Worm (Caenorhabditis elegans) whole organism, L2 larva: ENCODE data around the gene ttll-4.

Experiments
- nhr-11 ChIP-seq: fragments of 150-350 bp; optimal IDR thresholded peaks from 2 replicates; lab custom pipeline; 2014; ENCODE audit warnings: missing biosample characterization, missing genetic modification characterization
- zag-1 ChIP-seq: fragments of 150-350 bp; optimal IDR thresholded peaks from 2 replicates; lab custom pipeline; 2014; ENCODE audit warnings: missing biosample characterization, missing genetic modification characterization

DNA sequence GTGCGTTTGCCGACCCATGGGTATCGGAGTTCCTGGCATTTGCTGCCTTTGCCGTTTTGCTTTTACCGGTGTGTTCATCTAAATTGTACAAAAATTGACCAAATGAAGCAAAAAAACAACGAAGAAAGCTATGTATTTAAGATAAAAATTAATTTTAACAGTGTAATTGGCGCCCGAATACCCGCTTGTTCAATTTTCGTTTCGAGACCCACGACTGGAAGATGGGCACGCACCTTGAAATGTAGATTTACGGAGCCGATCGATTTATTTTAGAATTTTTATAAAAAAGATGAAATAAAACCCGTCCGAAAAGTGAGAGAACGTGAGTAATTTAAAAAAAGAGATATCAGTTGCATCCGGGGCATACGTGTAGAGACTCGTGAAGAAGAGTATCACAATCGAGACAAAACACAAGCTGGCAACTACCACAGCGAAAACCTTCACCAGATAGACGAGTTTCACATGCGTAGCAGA lies 35.4 kb upstream of the ttll-4 start, which contains the start of gene hal-2:
- TF ChIP-seq zag-1 (tag; lab: Kevin White, UChicago) (no peak), nhr-11 (no peak)
